Worm (Caenorhabditis elegans) whole organism, L4 larva: ENCODE results near the gene acd-4.
A peak's percentile ranks its signal among the peaks of the same experiment; 100 is the strongest.

Experiments used
- F37D6.2 ChIP-seq: sonication (generic microtip); optimal IDR thresholded peaks from 2 replicates; lab custom pipeline; 2016; ENCODE audit warnings: mild to moderate bottlenecking, missing genetic modification characterization, missing compliant biosample characterization
- R02D3.7 ChIP-seq: fragments of 150-350 bp; sonication (generic microtip); optimal IDR thresholded peaks from 3 replicates; lab custom pipeline; 2014; ENCODE audit warnings: missing biosample characterization, missing genetic modification characterization
- Y5F2A.4 ChIP-seq: fragments of 200-800 bp; sonication (Bioruptor generic); optimal IDR thresholded peaks from 2 replicates; lab custom pipeline; 2018; ENCODE audit warnings: mild to moderate bottlenecking, missing genetic modification characterization, missing compliant biosample characterization
- Y75B8A.6 ChIP-seq: fragments of 200-800 bp; sonication (Bioruptor generic); IDR thresholded peaks from 2 replicates; pipeline ENCODE4 v1.3.6; 2022; ENCODE audit warnings: missing genetic modification reagents, missing genetic modification characterization, missing compliant biosample characterization
- aha-1 ChIP-seq: fragments of 150-350 bp; peaks from one replicate; lab custom pipeline; 2014; ENCODE audit warnings: missing biosample characterization, missing genetic modification characterization
- ceh-32 ChIP-seq: sonication (generic microtip); optimal IDR thresholded peaks from 2 replicates; lab custom pipeline; 2016; ENCODE audit warnings: mild to moderate bottlenecking, missing genetic modification characterization, missing compliant biosample characterization; ENCODE audit not compliant: poor library complexity
- ctbp-1 ChIP-seq: fragments of 200-800 bp; sonication (Bioruptor generic); IDR thresholded peaks from 2 replicates; pipeline ENCODE4 v1.3.6; 2022; ENCODE audit warnings: missing genetic modification reagents, missing genetic modification characterization, missing compliant biosample characterization
- daf-12 ChIP-seq: fragments of 150-350 bp; optimal IDR thresholded peaks from 2 replicates; lab custom pipeline; 2014; ENCODE audit warnings: missing biosample characterization, missing genetic modification reagents, missing genetic modification characterization
- daf-16 ChIP-seq, 3 experiments: sonication (generic microtip); optimal IDR thresholded peaks; 2 replicates each; lab custom pipeline; 2016 to 2017; ENCODE audit warnings: missing genetic modification characterization in 3 of 3, missing genetic modification reagents in 3 of 3, mild to moderate bottlenecking in 2 of 3, missing compliant biosample characterization in 2 of 3, missing biosample characterization in 1 of 3, moderate library complexity in 1 of 3
- daf-19 ChIP-seq: fragments of 200-800 bp; sonication (Bioruptor generic); conservative IDR thresholded peaks from 2 replicates; pipeline ENCODE4 v1.3.6; 2022; ENCODE audit warnings: missing genetic modification characterization, missing compliant biosample characterization
- dmd-6 ChIP-seq: fragments of 200-800 bp; sonication (Bioruptor generic); IDR thresholded peaks from 2 replicates; pipeline ENCODE4 v1.3.6; 2022; ENCODE audit warnings: missing genetic modification reagents, missing genetic modification characterization, missing compliant biosample characterization
- dve-1 ChIP-seq: sonication (generic microtip); optimal IDR thresholded peaks from 2 replicates; lab custom pipeline; 2017; ENCODE audit warnings: antibody characterized with exemption, mild to moderate bottlenecking, missing genetic modification characterization, missing compliant biosample characterization; ENCODE audit not compliant: insufficient read depth
- egl-43 ChIP-seq: fragments of 200-800 bp; sonication (Bioruptor generic); IDR thresholded peaks from 2 replicates; pipeline ENCODE4 v1.3.6; 2022; ENCODE audit warnings: missing genetic modification reagents, missing genetic modification characterization, missing compliant biosample characterization
- fos-1 ChIP-seq: fragments of 150-350 bp; optimal IDR thresholded peaks from 2 replicates; lab custom pipeline; 2014; ENCODE audit warnings: missing biosample characterization, missing genetic modification characterization
- gei-8 ChIP-seq: fragments of 200-800 bp; sonication (Bioruptor generic); optimal IDR thresholded peaks from 2 replicates; lab custom pipeline; 2018; ENCODE audit warnings: mild to moderate bottlenecking, missing genetic modification characterization, missing compliant biosample characterization
- hlh-11 ChIP-seq: fragments of 200-800 bp; sonication (Bioruptor generic); optimal IDR thresholded peaks from 2 replicates; lab custom pipeline; 2018; ENCODE audit warnings: mild to moderate bottlenecking, missing genetic modification characterization, missing compliant biosample characterization
- hlh-30 ChIP-seq: sonication (generic microtip); optimal IDR thresholded peaks from 2 replicates; lab custom pipeline; 2017; ENCODE audit warnings: antibody characterized with exemption, mild to moderate bottlenecking, missing genetic modification characterization, missing compliant biosample characterization; ENCODE audit not compliant: insufficient read depth
- jun-1 ChIP-seq: fragments of 150-350 bp; optimal IDR thresholded peaks from 2 replicates; lab custom pipeline; 2014; ENCODE audit warnings: missing biosample characterization, missing genetic modification reagents, missing genetic modification characterization
- lin-1 ChIP-seq: fragments of 200-800 bp; sonication (Bioruptor generic); IDR thresholded peaks from 2 replicates; pipeline ENCODE4 v1.3.6; 2022; ENCODE audit warnings: missing genetic modification reagents, missing genetic modification characterization, missing compliant biosample characterization
- lin-13 ChIP-seq: fragments of 150-350 bp; optimal IDR thresholded peaks from 2 replicates; lab custom pipeline; 2014; ENCODE audit warnings: missing biosample characterization, missing genetic modification reagents, missing genetic modification characterization
- lin-29 ChIP-seq: fragments of 200-800 bp; sonication (Bioruptor generic); IDR thresholded peaks from 2 replicates; pipeline ENCODE4 v1.3.6; 2022; ENCODE audit warnings: missing genetic modification reagents, missing genetic modification characterization, missing compliant biosample characterization
- lin-38 ChIP-seq: fragments of 200-800 bp; sonication (Bioruptor generic); IDR thresholded peaks from 2 replicates; pipeline ENCODE4 v1.3.6; 2022; ENCODE audit warnings: missing genetic modification reagents, missing genetic modification characterization, missing compliant biosample characterization
- lin-39 ChIP-seq: fragments of 150-350 bp; optimal IDR thresholded peaks from 2 replicates; lab custom pipeline; 2014; ENCODE audit warnings: missing biosample characterization, missing genetic modification reagents, missing genetic modification characterization
- lsy-2 ChIP-seq, 2 experiments: fragments of 150-350 bp in 1 of 2; sonication (generic microtip) in 1 of 2; optimal IDR thresholded peaks; 2 replicates each; lab custom pipeline; 2014 to 2017; ENCODE audit warnings: missing biosample characterization in 2 of 2, missing genetic modification characterization in 2 of 2
- madf-9 ChIP-seq: fragments of 200-800 bp; sonication (Bioruptor generic); conservative IDR thresholded peaks from 2 replicates; pipeline ENCODE4 v1.3.6; 2022; ENCODE audit warnings: missing genetic modification reagents, missing genetic modification characterization, missing compliant biosample characterization
- mdl-1 ChIP-seq, 2 experiments: fragments of 150-350 bp in 1 of 2; sonication (generic microtip) in 1 of 2; optimal IDR thresholded peaks; 2 replicates each; lab custom pipeline; 2014 to 2017; ENCODE audit warnings: missing biosample characterization in 2 of 2, missing genetic modification characterization in 2 of 2
- mes-2 ChIP-seq: sonication (generic microtip); optimal IDR thresholded peaks from 2 replicates; lab custom pipeline; 2016; ENCODE audit warnings: missing genotype, mild to moderate bottlenecking, missing genetic modification characterization, missing compliant biosample characterization; ENCODE audit not compliant: poor library complexity, severe bottlenecking
- mxl-3 ChIP-seq: fragments of 200-800 bp; sonication (Bioruptor generic); optimal IDR thresholded peaks from 2 replicates; lab custom pipeline; 2018; ENCODE audit warnings: mild to moderate bottlenecking, missing genetic modification characterization, missing compliant biosample characterization
- nhr-102 ChIP-seq: sonication (generic microtip); optimal IDR thresholded peaks from 2 replicates; lab custom pipeline; 2016; ENCODE audit warnings: mild to moderate bottlenecking, missing genetic modification characterization, moderate library complexity, missing compliant biosample characterization
- nhr-11 ChIP-seq: fragments of 150-350 bp; optimal IDR thresholded peaks from 2 replicates; lab custom pipeline; 2014; ENCODE audit warnings: missing biosample characterization, missing genetic modification characterization
- nhr-237 ChIP-seq: sonication (generic microtip); optimal IDR thresholded peaks from 2 replicates; lab custom pipeline; 2017; ENCODE audit warnings: missing biosample characterization, missing genetic modification characterization
- nhr-25 ChIP-seq: sonication (generic microtip); optimal IDR thresholded peaks from 2 replicates; lab custom pipeline; 2017; ENCODE audit warnings: missing genetic modification characterization, mild to moderate bottlenecking, missing compliant biosample characterization, antibody characterized with exemption, moderate library complexity, borderline replicate concordance; ENCODE audit not compliant: insufficient read depth
- nhr-28 ChIP-seq: fragments of 150-350 bp; optimal IDR thresholded peaks from 2 replicates; lab custom pipeline; 2014; ENCODE audit warnings: missing biosample characterization, missing genetic modification characterization
- nhr-41 ChIP-seq: fragments of 200-800 bp; sonication (Bioruptor generic); IDR thresholded peaks from 2 replicates; pipeline ENCODE4 v1.3.6; 2022; ENCODE audit warnings: missing genetic modification reagents, missing genetic modification characterization, missing compliant biosample characterization
- nhr-48 ChIP-seq: sonication (generic microtip); optimal IDR thresholded peaks from 2 replicates; lab custom pipeline; 2016; ENCODE audit warnings: mild to moderate bottlenecking, missing genetic modification characterization, missing compliant biosample characterization
- nhr-6 ChIP-seq: fragments of 150-350 bp; optimal IDR thresholded peaks from 2 replicates; lab custom pipeline; 2014; ENCODE audit warnings: missing biosample characterization, missing genetic modification characterization
- nhr-76 ChIP-seq: fragments of 150-350 bp; optimal IDR thresholded peaks from 2 replicates; lab custom pipeline; 2014; ENCODE audit warnings: missing biosample characterization, missing genetic modification characterization
- php-3 ChIP-seq: fragments of 200-800 bp; sonication (Bioruptor generic); IDR thresholded peaks from 2 replicates; pipeline ENCODE4 v1.3.6; 2022; ENCODE audit warnings: missing genetic modification reagents, missing genetic modification characterization, missing compliant biosample characterization
- pqm-1 ChIP-seq: sonication (generic microtip); optimal IDR thresholded peaks from 2 replicates; lab custom pipeline; 2017; ENCODE audit warnings: missing biosample characterization, missing genetic modification characterization
- sdz-12 ChIP-seq: fragments of 200-800 bp; sonication (Bioruptor generic); optimal IDR thresholded peaks from 2 replicates; lab custom pipeline; 2018; ENCODE audit warnings: mild to moderate bottlenecking, missing genetic modification characterization, missing compliant biosample characterization
- set-16 ChIP-seq: fragments of 200-800 bp; sonication (Bioruptor generic); IDR thresholded peaks from 2 replicates; pipeline ENCODE4 v1.3.6; 2022; ENCODE audit warnings: missing genetic modification reagents, missing genetic modification characterization, missing compliant biosample characterization
- tag-97 ChIP-seq: fragments of 200-800 bp; sonication (Bioruptor generic); IDR thresholded peaks from 2 replicates; pipeline ENCODE4 v1.3.6; 2022; ENCODE audit warnings: missing genetic modification characterization, missing compliant biosample characterization
- tra-1 ChIP-seq: fragments of 200-800 bp; sonication (Bioruptor generic); IDR thresholded peaks from 2 replicates; pipeline ENCODE4 v1.3.6; 2022; ENCODE audit warnings: missing genetic modification reagents, missing genetic modification characterization, missing compliant biosample characterization
- unc-39 ChIP-seq: sonication (generic microtip); optimal IDR thresholded peaks from 2 replicates; lab custom pipeline; 2017; ENCODE audit warnings: missing biosample characterization, missing genetic modification characterization
- zfp-3 ChIP-seq: fragments of 200-800 bp; sonication (Bioruptor generic); conservative IDR thresholded peaks from 2 replicates; pipeline ENCODE4 v1.3.6; 2022; ENCODE audit warnings: missing genetic modification reagents, missing genetic modification characterization, missing compliant biosample characterization
- ztf-11 ChIP-seq: fragments of 150-350 bp; optimal IDR thresholded peaks from 2 replicates; lab custom pipeline; 2014; ENCODE audit warnings: missing biosample characterization, missing genetic modification characterization

acd-4 gene

DNA sequence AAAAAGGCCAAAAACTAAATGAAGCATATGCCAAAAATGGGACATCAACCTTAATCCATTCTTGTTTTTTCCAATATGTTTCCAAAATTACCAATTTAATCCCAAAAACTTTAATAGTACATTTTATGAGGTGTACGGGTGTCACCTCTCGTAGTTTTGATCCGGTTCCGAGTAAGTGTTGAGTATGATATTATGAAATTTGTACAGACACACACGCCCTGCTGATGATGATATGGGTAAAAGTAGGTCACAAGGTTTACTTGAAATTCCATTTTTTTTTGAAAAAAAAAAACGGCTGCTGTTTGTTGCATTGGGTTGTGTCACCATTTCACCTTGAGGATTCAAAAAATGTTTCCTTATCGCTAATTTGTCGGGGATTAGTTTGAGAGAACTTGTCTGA, 19.9 kb downstream of the acd-4 start:
- TF ChIP-seq php-3 (GFP tag; lab: Robert Waterston, UW): no peak
- peak; percentile 11 for TF ChIP-seq dve-1 (tag; lab: Kevin White, UChicago)
- TF ChIP-seq daf-16 (GFP tag; optimal IDR thresholded peaks at IDR 0.05; lab: Kevin White, UChicago): no peak
- TF ChIP-seq daf-16 (tag; optimal IDR thresholded peaks at IDR 0.05; lab: Kevin White, UChicago): no peak
- no peak for TF ChIP-seq nhr-25 (tag; lab: Kevin White, UChicago)
- TF ChIP-seq hlh-30: peak; percentile 57
- no peak for TF ChIP-seq mes-2
- no peak for TF ChIP-seq daf-12
- peak; percentile 7 for TF ChIP-seq nhr-28 (tag; lab: Kevin White, UChicago)
- TF ChIP-seq dmd-6 (GFP tag; lab: Robert Waterston, UW): peak; percentile 34
- 0 out of 2 replicates have a peak, but pooled peaks have one; percentile 5 for TF ChIP-seq tra-1 (GFP tag; lab: Robert Waterston, UW)
- no peak for TF ChIP-seq nhr-102 (tag; lab: Kevin White, UChicago)
- TF ChIP-seq nhr-237 (tag; lab: Kevin White, UChicago): no peak
- TF ChIP-seq daf-19 (GFP tag; lab: Robert Waterston, UW): no peak
- no peak for TF ChIP-seq Y5F2A.4 (GFP tag; lab: Kevin White, UChicago)

DNA sequence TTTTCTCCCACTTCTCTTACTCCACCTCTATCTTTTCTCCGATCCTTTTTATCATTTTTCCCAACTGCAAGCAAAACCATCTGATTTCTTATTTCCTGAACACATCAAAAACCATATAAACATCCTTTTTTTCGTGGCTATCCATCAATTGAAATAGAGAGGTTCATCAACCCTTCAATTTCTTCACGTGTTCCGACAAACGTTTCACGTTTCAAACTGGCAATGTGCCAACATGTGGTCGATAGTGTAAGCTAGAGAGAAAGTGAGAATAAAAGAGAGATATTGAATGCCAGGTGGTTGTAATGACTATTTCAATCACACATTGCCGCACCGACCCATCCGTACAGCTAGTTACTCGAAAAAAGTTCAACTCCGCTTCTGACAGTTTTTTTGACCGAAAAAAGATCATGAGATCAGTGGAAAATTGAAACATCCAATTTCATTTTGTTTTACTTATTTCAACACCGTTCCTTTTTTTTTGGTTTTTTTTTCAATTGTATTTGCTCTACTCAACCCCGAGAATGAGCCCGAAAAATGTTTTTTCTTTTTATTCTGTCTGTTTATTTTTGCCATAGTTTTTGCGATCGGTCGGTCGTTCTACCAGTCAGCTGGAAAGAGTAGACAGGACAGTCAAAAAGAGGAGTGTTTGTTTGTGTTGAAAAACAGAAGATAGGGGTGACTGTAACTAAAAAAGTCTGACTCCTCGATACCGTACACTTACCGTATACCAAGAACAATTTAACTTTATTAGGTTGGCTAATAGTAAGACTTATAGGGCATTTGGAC, 20.7 kb downstream of the acd-4 start:
- TF ChIP-seq nhr-76 (tag; lab: Kevin White, UChicago): no peak
- peak; percentile 79 for TF ChIP-seq hlh-11
- no peak for TF ChIP-seq lin-39
- no peak for TF ChIP-seq zfp-3
- peak; percentile 42 for TF ChIP-seq nhr-11 (tag; lab: Kevin White, UChicago)
- no peak for TF ChIP-seq nhr-41 (GFP tag; lab: Robert Waterston, UW)
- TF ChIP-seq madf-9: no peak
- peak; percentile 14 for TF ChIP-seq nhr-48 (tag; lab: Kevin White, UChicago)
- no peak for TF ChIP-seq tag-97 (GFP tag; lab: Robert Waterston, UW)
- no peak for TF ChIP-seq unc-39
- TF ChIP-seq ctbp-1 (GFP tag; lab: Robert Waterston, UW): no peak
- peak; percentile 21 to 65 for TF ChIP-seq mdl-1 (tag; optimal IDR thresholded peaks at IDR 0.05; lab: Kevin White, UChicago)
- TF ChIP-seq jun-1 (tag; lab: Kevin White, UChicago): no peak
- TF ChIP-seq fos-1: no peak
- no peak for TF ChIP-seq lin-29 (GFP tag; lab: Robert Waterston, UW)
- TF ChIP-seq egl-43: no peak
- peak; percentile 82 for TF ChIP-seq mxl-3
- TF ChIP-seq Y75B8A.6 (GFP tag; lab: Robert Waterston, UW): no peak
- TF ChIP-seq daf-16 (GFP tag; optimal IDR thresholded peaks at IDR 0.05; lab: Kevin White, UChicago): no peak
- peak; percentile 41 for TF ChIP-seq daf-16 (tag; optimal IDR thresholded peaks at IDR 0.05; lab: Kevin White, UChicago)
- no peak for TF ChIP-seq lin-1 (GFP tag; lab: Robert Waterston, UW)
- peak; percentile 85 for TF ChIP-seq dmd-6 (GFP tag; lab: Robert Waterston, UW)
- peak; percentile 56 for TF ChIP-seq aha-1 (tag; lab: Kevin White, UChicago)
- no peak for TF ChIP-seq sdz-12 (GFP tag; lab: Kevin White, UChicago)
- TF ChIP-seq F37D6.2 (tag; lab: Kevin White, UChicago): no peak
- TF ChIP-seq lin-38: no peak
- TF ChIP-seq tra-1 (GFP tag; lab: Robert Waterston, UW): 0 out of 2 replicates have a peak, but pooled peaks have one; percentile 56
- no peak for TF ChIP-seq ceh-32 (tag; lab: Kevin White, UChicago)
- no peak for TF ChIP-seq set-16
- TF ChIP-seq pqm-1 (tag; lab: Kevin White, UChicago): no peak
- TF ChIP-seq lin-13 (GFP tag; lab: Kevin White, UChicago): no peak
- peak; percentile 0 for TF ChIP-seq gei-8 (GFP tag; lab: Kevin White, UChicago)
- peak in 1 of 2 experiments; percentile 22 for TF ChIP-seq lsy-2 (tag; optimal IDR thresholded peaks at IDR 0.05; lab: Kevin White, UChicago)
- TF ChIP-seq nhr-28 (tag; lab: Kevin White, UChicago): peak; percentile 26
- no peak for TF ChIP-seq ztf-11 (tag; lab: Kevin White, UChicago)
- no peak for TF ChIP-seq nhr-6 (tag; lab: Kevin White, UChicago)
- TF ChIP-seq hlh-30: peak; percentile 67
- no peak for TF ChIP-seq R02D3.7 (tag; lab: Kevin White, UChicago)
